Fruit fly (Drosophila melanogaster): ENCODE results near the gene CG33773.

The CG33773 gene

dm6 chr3R:31059807-31060707, 24.9 kb downstream of the CG33773 start:
- peak; percentile 38 for TF ChIP-seq Pif1A (GFP tag; optimal IDR thresholded peaks at IDR 0.05)
- peak; percentile 26 for TF ChIP-seq CG17806 (tag; optimal IDR thresholded peaks at IDR 0.05)
- TF ChIP-seq Snoo (tag; optimal IDR thresholded peaks at IDR 0.05), result no peak
- no peak for TF ChIP-seq CG34367 (tag; optimal IDR thresholded peaks at IDR 0.05)
- no peak for TF ChIP-seq Pif1B (GFP tag; optimal IDR thresholded peaks at IDR 0.05)
- peak; percentile 24 for TF ChIP-seq CG8159 (tag; optimal IDR thresholded peaks at IDR 0.05)
- TF ChIP-seq CG15710 (tag; optimal IDR thresholded peaks at IDR 0.05), result no peak
- TF ChIP-seq CG4496 (GFP tag; IDR thresholded peaks at IDR 0.05), result peak; percentile 78
- TF ChIP-seq CG32121 (GFP tag; IDR thresholded peaks at IDR 0.05), result peak; percentile 48; the same call in 1 of the 2 replicates
- no peak for TF ChIP-seq CG9948 (tag; optimal IDR thresholded peaks at IDR 0.05)
- no peak for TF ChIP-seq EcR (GFP tag; optimal IDR thresholded peaks at IDR 0.05)
- peak; percentile 33; the same call in 1 of the 2 replicates for TF ChIP-seq rn (GFP tag; IDR thresholded peaks at IDR 0.05)
- peak; percentile 70; the same call in 1 of the 2 replicates for TF ChIP-seq CG12605 (GFP tag; IDR thresholded peaks at IDR 0.05)
- TF ChIP-seq Ets98B (GFP tag; IDR thresholded peaks at IDR 0.05), result peak; percentile 75
- TF ChIP-seq CG10348 (GFP tag; IDR thresholded peaks at IDR 0.05), result no peak
- peak; percentile 86 for TF ChIP-seq fd96Ca (GFP tag; IDR thresholded peaks at IDR 0.05)
- TF ChIP-seq CG14655 (GFP tag; optimal IDR thresholded peaks at IDR 0.05), result peak; percentile 60
- TF ChIP-seq CG8301 (tag; optimal IDR thresholded peaks at IDR 0.05), result peak; percentile 37
- no peak for TF ChIP-seq gl (tag; optimal IDR thresholded peaks at IDR 0.05)
- no peak for TF ChIP-seq D1 (tag; optimal IDR thresholded peaks at IDR 0.05)
- no peak for TF ChIP-seq CG13204 (GFP tag; optimal IDR thresholded peaks at IDR 0.05)

- peak; percentile 22 for TF ChIP-seq CG17806 (tag; optimal IDR thresholded peaks at IDR 0.05)
- TF ChIP-seq CG4496 (GFP tag; IDR thresholded peaks at IDR 0.05), result peak; percentile 58
- 0 out of 2 replicates have a peak, but pooled peaks have one; percentile 21 for TF ChIP-seq Ets98B (GFP tag; IDR thresholded peaks at IDR 0.05)
- no peak for TF ChIP-seq CG9948 (tag; optimal IDR thresholded peaks at IDR 0.05)
These were observed 25.8 kb downstream of the CG33773 start, which contains the start of gene dco for dm6 chr3R:31060708-31061625. dco (minus strand) TSS chr3R:31061210.

- peak; percentile 79 for TF ChIP-seq CG32121 (GFP tag; IDR thresholded peaks at IDR 0.05)
- TF ChIP-seq gl (tag; optimal IDR thresholded peaks at IDR 0.05), result peak; percentile 97
- peak; percentile 44 for TF ChIP-seq CG9948 (tag; optimal IDR thresholded peaks at IDR 0.05)
- TF ChIP-seq D1 (tag; optimal IDR thresholded peaks at IDR 0.05), result no peak
- peak; percentile 70 for TF ChIP-seq CG17806 (tag; optimal IDR thresholded peaks at IDR 0.05)
- TF ChIP-seq rn (GFP tag; IDR thresholded peaks at IDR 0.05), result no peak; the same call in 1 of the 2 replicates
- TF ChIP-seq CG4496 (GFP tag; IDR thresholded peaks at IDR 0.05), result peak; percentile 89
- peak; percentile 57 for TF ChIP-seq CG14655 (GFP tag; optimal IDR thresholded peaks at IDR 0.05)
- TF ChIP-seq fd96Ca (GFP tag; IDR thresholded peaks at IDR 0.05), result peak; percentile 75; the same call in 2 of the 3 replicates
- TF ChIP-seq CG12605 (GFP tag; IDR thresholded peaks at IDR 0.05), result peak; percentile 93
- peak; percentile 42 for TF ChIP-seq CG8301 (tag; optimal IDR thresholded peaks at IDR 0.05)
- peak; percentile 59 for TF ChIP-seq Snoo (tag; optimal IDR thresholded peaks at IDR 0.05)
- peak; percentile 79 for TF ChIP-seq CG15710 (tag; optimal IDR thresholded peaks at IDR 0.05)
- peak; percentile 78 for TF ChIP-seq CG13204 (GFP tag; optimal IDR thresholded peaks at IDR 0.05)
- peak; percentile 89 for TF ChIP-seq Pif1A (GFP tag; optimal IDR thresholded peaks at IDR 0.05)
- peak; percentile 72 for TF ChIP-seq CG8159 (tag; optimal IDR thresholded peaks at IDR 0.05)
- TF ChIP-seq Ets98B (GFP tag; IDR thresholded peaks at IDR 0.05), result peak; percentile 84
- TF ChIP-seq CG34367 (tag; optimal IDR thresholded peaks at IDR 0.05), result peak; percentile 88
- TF ChIP-seq Pif1B (GFP tag; optimal IDR thresholded peaks at IDR 0.05), result peak; percentile 84
- peak; percentile 1 for TF ChIP-seq EcR (GFP tag; optimal IDR thresholded peaks at IDR 0.05)
- no peak for TF ChIP-seq CG10348 (GFP tag; IDR thresholded peaks at IDR 0.05)
These were observed 27.3 kb downstream of the CG33773 start for dm6 chr3R:31062344-31062964.

dm6 chr3R:31064653-31065322, 29.6 kb downstream of the CG33773 start, which contains the start of gene Sox100B:
Sox100B (plus strand) TSS chr3R:31065253.
- TF ChIP-seq CG13204 (GFP tag; optimal IDR thresholded peaks at IDR 0.05), result no peak
- no peak for TF ChIP-seq Pif1A (GFP tag; optimal IDR thresholded peaks at IDR 0.05)
- peak; percentile 25 for TF ChIP-seq CG9948 (tag; optimal IDR thresholded peaks at IDR 0.05)
- peak; percentile 14 for TF ChIP-seq CG8159 (tag; optimal IDR thresholded peaks at IDR 0.05)
